Fruit fly (Drosophila melanogaster): ENCODE data around the gene Srg1.

Srg1 gene

dm6 chr3R:24875939-24876842 is 11.7 kb upstream of the Srg1 start, which contains the start of gene CG3744 (continued):
- peak; percentile 57 for TF ChIP-seq pzg (GFP tag; optimal IDR thresholded peaks at IDR 0.05)
- peak; percentile 78 for TF ChIP-seq ewg (GFP tag; optimal IDR thresholded peaks at IDR 0.05)
- TF ChIP-seq trem (tag; optimal IDR thresholded peaks at IDR 0.05) = peak; percentile 84
- peak; percentile 86 for TF ChIP-seq Hsf (GFP tag; optimal IDR thresholded peaks at IDR 0.05)
- peak; percentile 97 for TF ChIP-seq CG32532 (GFP tag; IDR thresholded peaks at IDR 0.05)
- peak; percentile 46 for TF ChIP-seq Camta (GFP tag; optimal IDR thresholded peaks at IDR 0.05)
- peak; percentile 56 for TF ChIP-seq pfk (GFP tag; optimal IDR thresholded peaks at IDR 0.05)
- TF ChIP-seq grn (GFP tag; optimal IDR thresholded peaks at IDR 0.05) = peak; percentile 0
- peak; percentile 99 for TF ChIP-seq Dll (GFP tag; IDR thresholded peaks at IDR 0.05; ENCODE audit: partially characterized antibody)
- TF ChIP-seq Ravus (GFP tag; IDR thresholded peaks at IDR 0.05) = peak; percentile 75
- TF ChIP-seq bsh (GFP tag; optimal IDR thresholded peaks at IDR 0.05) = peak; percentile 7 to 86
- peak; percentile 53 for TF ChIP-seq CHES-1-like (GFP tag; optimal IDR thresholded peaks at IDR 0.05)
- no peak for TF ChIP-seq fd102C (GFP tag; optimal IDR thresholded peaks at IDR 0.05)
- TF ChIP-seq odd (GFP tag; optimal IDR thresholded peaks at IDR 0.05) = peak; percentile 50
- TF ChIP-seq CG6765 (GFP tag; optimal IDR thresholded peaks at IDR 0.05) = peak; percentile 61
- peak; percentile 95 for TF ChIP-seq Xrp1 (GFP tag; IDR thresholded peaks at IDR 0.05)
- TF ChIP-seq dmrt11E (tag; optimal IDR thresholded peaks at IDR 0.05) = peak; percentile 86
- peak; percentile 94 for TF ChIP-seq CG11085 (GFP tag; IDR thresholded peaks at IDR 0.05)
- TF ChIP-seq bigmax (GFP tag; optimal IDR thresholded peaks at IDR 0.05) = no peak
- TF ChIP-seq Bdp1 (GFP tag; optimal IDR thresholded peaks at IDR 0.05) = peak; percentile 29
- TF ChIP-seq GATAe (GFP tag; conservative IDR thresholded peaks at IDR 0.05) = peak; percentile 77
- peak; percentile 21 for TF ChIP-seq zf30C (GFP tag; optimal IDR thresholded peaks at IDR 0.05)
- peak; percentile 20 for TF ChIP-seq ac (GFP tag; optimal IDR thresholded peaks at IDR 0.05)
- TF ChIP-seq CG1602 (GFP tag; optimal IDR thresholded peaks at IDR 0.05) = peak; percentile 90
- no peak for TF ChIP-seq E2f2 (GFP tag; IDR thresholded peaks at IDR 0.05)
- peak; percentile 89 for TF ChIP-seq CG13775 (GFP tag; optimal IDR thresholded peaks at IDR 0.05)
- peak; percentile 95 for TF ChIP-seq tin (GFP tag; optimal IDR thresholded peaks at IDR 0.05)
- TF ChIP-seq CG31224 (GFP tag; IDR thresholded peaks at IDR 0.05) = peak; percentile 87
- peak; percentile 99 for TF ChIP-seq NFAT (GFP tag; IDR thresholded peaks at IDR 0.05)
- TF ChIP-seq Gug (GFP tag; IDR thresholded peaks at IDR 0.05) = peak; percentile 98
- TF ChIP-seq Awh (GFP tag; IDR thresholded peaks at IDR 0.05) = peak; percentile 84
- peak; percentile 90 for TF ChIP-seq CG15269 (tag; optimal IDR thresholded peaks at IDR 0.05)
- peak; percentile 93 for TF ChIP-seq unc-4 (GFP tag; IDR thresholded peaks at IDR 0.05; ENCODE audit: partially characterized antibody)
- TF ChIP-seq h (optimal IDR thresholded peaks at IDR 0.05) = no peak
- no peak for TF ChIP-seq br (optimal IDR thresholded peaks at IDR 0.05)
- peak; percentile 93 for TF ChIP-seq CG7372 (GFP tag; IDR thresholded peaks at IDR 0.05)
- TF ChIP-seq Adf1 (GFP tag; IDR thresholded peaks at IDR 0.05) = peak; percentile 79
- peak; percentile 14 for TF ChIP-seq CG10565 (GFP tag; optimal IDR thresholded peaks at IDR 0.05)
- no peak for TF ChIP-seq tll (GFP tag; optimal IDR thresholded peaks at IDR 0.05)
- peak; percentile 69 for TF ChIP-seq CG12071 (GFP tag; optimal IDR thresholded peaks at IDR 0.05)
- peak; percentile 61 for TF ChIP-seq ERR (GFP tag; optimal IDR thresholded peaks at IDR 0.05)
- TF ChIP-seq crp (GFP tag; optimal IDR thresholded peaks at IDR 0.05) = no peak
- peak; percentile 79 to 94 for TF ChIP-seq dpn (GFP tag; optimal IDR thresholded peaks at IDR 0.05)
- peak; percentile 63 for TF ChIP-seq CG7928 (GFP tag; optimal IDR thresholded peaks at IDR 0.05)
- TF ChIP-seq CG33213 (GFP tag; optimal IDR thresholded peaks at IDR 0.05) = peak; percentile 81
- TF ChIP-seq CG10654 (GFP tag; optimal IDR thresholded peaks at IDR 0.05) = peak; percentile 89
- TF ChIP-seq CG4282 (GFP tag; optimal IDR thresholded peaks at IDR 0.05) = no peak
- TF ChIP-seq D19B (GFP tag; optimal IDR thresholded peaks at IDR 0.05) = peak; percentile 74
- no peak for TF ChIP-seq Hmx (GFP tag; optimal IDR thresholded peaks at IDR 0.05)

Data from whole organism, embryonic.